Worm (Caenorhabditis elegans) whole organism, midembryonic: ENCODE results near the gene F45E1.2.

ENCODE experiments used
- T22C8.4 ChIP-seq: fragments of 200-800 bp; sonication (Bioruptor generic); IDR thresholded peaks from 2 replicates; pipeline ENCODE4 v1.3.6; 2022; ENCODE audit warnings: missing genetic modification characterization, missing compliant biosample characterization
- cog-1 ChIP-seq: sonication (generic microtip); optimal IDR thresholded peaks from 2 replicates; lab custom pipeline; 2016; ENCODE audit warnings: missing genetic modification characterization, missing compliant biosample characterization
- flt-1 ChIP-seq: fragments of 200-800 bp; sonication (Bioruptor generic); IDR thresholded peaks from 2 replicates; pipeline ENCODE4 v1.3.6; 2022; ENCODE audit warnings: missing genetic modification characterization, missing compliant biosample characterization
- klf-2 ChIP-seq: fragments of 200-800 bp; sonication (Bioruptor generic); conservative IDR thresholded peaks from 2 replicates; pipeline ENCODE4 v1.3.6; 2022; ENCODE audit warnings: missing genetic modification reagents, missing genetic modification characterization, missing compliant biosample characterization
- med-1 ChIP-seq: sonication (generic microtip); optimal IDR thresholded peaks from 2 replicates; lab custom pipeline; 2017; ENCODE audit warnings: missing genetic modification characterization, mild to moderate bottlenecking, missing compliant biosample characterization, antibody characterized with exemption, missing genetic modification reagents; ENCODE audit not compliant: insufficient read depth
- ref-1 ChIP-seq: fragments of 200-800 bp; sonication (Bioruptor generic); conservative IDR thresholded peaks from 2 replicates; pipeline ENCODE4 v1.3.6; 2022; ENCODE audit warnings: missing genetic modification reagents, missing genetic modification characterization, missing compliant biosample characterization

DNA sequence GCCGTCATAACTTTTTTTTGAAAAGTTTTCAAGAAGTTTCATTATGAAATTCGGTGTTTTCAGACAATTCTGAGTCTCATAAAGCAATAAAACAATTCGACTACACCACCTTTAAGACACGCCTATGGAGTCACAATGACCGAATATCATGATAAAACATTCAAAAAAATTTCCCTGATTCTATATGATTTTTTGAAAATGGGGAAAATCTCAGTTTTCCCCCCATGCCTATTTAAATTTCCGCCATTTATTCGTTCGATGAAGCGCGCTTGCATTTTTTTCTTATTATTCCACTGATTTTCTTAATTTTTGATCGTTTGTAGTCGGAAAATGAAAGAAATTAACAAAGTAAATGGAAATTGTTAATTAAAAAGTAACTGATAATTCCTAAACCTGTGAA is 24.0 kb downstream of the F45E1.2 start:
- TF ChIP-seq klf-2 (GFP tag; lab: Robert Waterston, UW) (no peak), cog-1 (tag; lab: Kevin White, UChicago) (no peak), ref-1 (GFP tag; lab: Robert Waterston, UW) (no peak), flt-1 (no peak), T22C8.4 (GFP tag; lab: Robert Waterston, UW) (no peak), med-1 (GFP tag; lab: Kevin White, UChicago) (no peak)
